Worm (Caenorhabditis elegans) whole organism, L1 larva: Measurements from ENCODE around the gene T01C8.2.

ENCODE experiments used
- C04F5.9 ChIP-seq: sonication (generic microtip); optimal IDR thresholded peaks from 2 replicates; lab custom pipeline; 2016; ENCODE audit warnings: missing genetic modification characterization, missing compliant biosample characterization
- C16A3.4 ChIP-seq: fragments of 150-350 bp; optimal IDR thresholded peaks from 2 replicates; lab custom pipeline; 2014; ENCODE audit warnings: missing biosample characterization, missing genetic modification characterization
- alr-1 ChIP-seq: fragments of 200-800 bp; sonication (Bioruptor generic); optimal IDR thresholded peaks from 2 replicates; lab custom pipeline; 2018; ENCODE audit warnings: borderline replicate concordance, mild to moderate bottlenecking, missing genetic modification characterization, missing compliant biosample characterization
- aly-2 ChIP-seq: fragments of 150-350 bp; optimal IDR thresholded peaks from 2 replicates; lab custom pipeline; 2014; ENCODE audit warnings: missing biosample characterization, missing genetic modification characterization
- ama-1 ChIP-seq: fragments of 150-350 bp; optimal IDR thresholded peaks from 2 replicates; lab custom pipeline; 2014
- blmp-1 ChIP-seq: fragments of 150-350 bp; optimal IDR thresholded peaks from 2 replicates; lab custom pipeline; 2014; ENCODE audit warnings: missing biosample characterization, missing genetic modification characterization
- ceh-63 ChIP-seq: fragments of 200-800 bp; sonication (Bioruptor generic); optimal IDR thresholded peaks from 2 replicates; lab custom pipeline; 2018; ENCODE audit warnings: mild to moderate bottlenecking, missing genetic modification characterization, missing compliant biosample characterization
- ceh-82 ChIP-seq, 3 experiments: fragments of 150-350 bp in 1 of 3; sonication (generic microtip) in 2 of 3; optimal IDR thresholded peaks; 2 replicates each; lab custom pipeline; 2014 to 2017; ENCODE audit warnings: missing biosample characterization in 3 of 3, missing genetic modification characterization in 3 of 3
- ceh-88 ChIP-seq: fragments of 200-800 bp; sonication (Bioruptor generic); IDR thresholded peaks from 2 replicates; pipeline ENCODE4 v1.3.6; 2022; ENCODE audit warnings: missing genetic modification characterization, missing compliant biosample characterization
- ceh-90 ChIP-seq: sonication (generic microtip); optimal IDR thresholded peaks from 2 replicates; lab custom pipeline; 2016; ENCODE audit warnings: missing genetic modification characterization, missing compliant biosample characterization
- ces-1 ChIP-seq: fragments of 150-350 bp; optimal IDR thresholded peaks from 2 replicates; lab custom pipeline; 2014; ENCODE audit warnings: missing biosample characterization, missing genetic modification reagents, missing genetic modification characterization
- dpl-1 ChIP-seq, 3 experiments: fragments of 150-350 bp in 2 of 3; sonication (generic microtip) in 1 of 3; optimal IDR thresholded peaks; 2 replicates each; lab custom pipeline; 2014 to 2017; ENCODE audit warnings: missing biosample characterization in 3 of 3, missing genetic modification characterization in 3 of 3, missing genetic modification reagents in 3 of 3
- dsc-1 ChIP-seq: sonication (generic microtip); optimal IDR thresholded peaks from 2 replicates; lab custom pipeline; 2016; ENCODE audit warnings: mild to moderate bottlenecking, missing genetic modification characterization, missing compliant biosample characterization
- efl-3 ChIP-seq: fragments of 200-800 bp; sonication (Bioruptor generic); optimal IDR thresholded peaks from 2 replicates; lab custom pipeline; 2018; ENCODE audit warnings: mild to moderate bottlenecking, missing genetic modification characterization, missing compliant biosample characterization
- elt-2 ChIP-seq: sonication (generic microtip); optimal IDR thresholded peaks from 2 replicates; lab custom pipeline; 2016; ENCODE audit warnings: missing genetic modification characterization, mild to moderate bottlenecking, inconsistent platforms, missing compliant biosample characterization, missing genetic modification reagents
- fkh-10 ChIP-seq: sonication (generic microtip); optimal IDR thresholded peaks from 2 replicates; lab custom pipeline; 2017; ENCODE audit warnings: missing biosample characterization, missing genetic modification reagents, missing genetic modification characterization
- fkh-8 ChIP-seq: sonication (generic microtip); optimal IDR thresholded peaks from 2 replicates; lab custom pipeline; 2016; ENCODE audit warnings: mild to moderate bottlenecking, missing genetic modification characterization, missing compliant biosample characterization
- hpl-2 ChIP-seq: fragments of 150-350 bp; optimal IDR thresholded peaks from 2 replicates; lab custom pipeline; 2014; ENCODE audit warnings: missing biosample characterization, missing genetic modification reagents, missing genetic modification characterization
- jun-1 ChIP-seq: fragments of 150-350 bp; optimal IDR thresholded peaks from 2 replicates; lab custom pipeline; 2014; ENCODE audit warnings: missing biosample characterization, missing genetic modification reagents, missing genetic modification characterization
- lin-13 ChIP-seq: fragments of 150-350 bp; optimal IDR thresholded peaks from 2 replicates; lab custom pipeline; 2014; ENCODE audit warnings: missing biosample characterization, missing genetic modification reagents, missing genetic modification characterization
- lin-14 ChIP-seq: fragments of 200-800 bp; sonication (Bioruptor generic); optimal IDR thresholded peaks from 2 replicates; lab custom pipeline; 2018; ENCODE audit warnings: mild to moderate bottlenecking, missing genetic modification characterization, moderate library complexity, missing compliant biosample characterization
- lin-15B ChIP-seq: fragments of 150-350 bp; sonication (generic microtip); optimal IDR thresholded peaks from 3 replicates; lab custom pipeline; 2014; ENCODE audit warnings: missing biosample characterization, missing genetic modification characterization
- lin-35 ChIP-seq, 2 experiments: fragments of 150-350 bp; optimal IDR thresholded peaks; 2 replicates each; lab custom pipeline; 2014; ENCODE audit warnings: missing biosample characterization in 2 of 2, missing genetic modification characterization in 2 of 2, missing genetic modification reagents in 2 of 2
- lin-39 ChIP-seq: fragments of 150-350 bp; optimal IDR thresholded peaks from 2 replicates; lab custom pipeline; 2014; ENCODE audit warnings: missing biosample characterization, missing genetic modification reagents, missing genetic modification characterization
- lir-3 ChIP-seq: sonication (generic microtip); optimal IDR thresholded peaks from 2 replicates; lab custom pipeline; 2016; ENCODE audit warnings: mild to moderate bottlenecking, missing genetic modification characterization, moderate library complexity, missing compliant biosample characterization; ENCODE audit not compliant: poor library complexity
- mdl-1 ChIP-seq, 2 experiments: fragments of 150-350 bp; optimal IDR thresholded peaks; 2 replicates each; lab custom pipeline; 2014 to 2017; ENCODE audit warnings: missing biosample characterization in 2 of 2, missing genetic modification characterization in 2 of 2, inconsistent platforms in 1 of 2
- nhr-19 ChIP-seq: fragments of 200-800 bp; sonication (Bioruptor generic); conservative IDR thresholded peaks from 2 replicates; pipeline ENCODE4 v1.3.6; 2022; ENCODE audit warnings: missing genetic modification characterization, missing compliant biosample characterization
- nhr-20 ChIP-seq: sonication (generic microtip); optimal IDR thresholded peaks from 2 replicates; lab custom pipeline; 2016; ENCODE audit warnings: mild to moderate bottlenecking, missing genetic modification characterization, missing compliant biosample characterization
- nhr-28 ChIP-seq: fragments of 150-350 bp; optimal IDR thresholded peaks from 2 replicates; lab custom pipeline; 2014; ENCODE audit warnings: missing biosample characterization, missing genetic modification characterization
- nhr-47 ChIP-seq: sonication (generic microtip); optimal IDR thresholded peaks from 2 replicates; lab custom pipeline; 2016; ENCODE audit warnings: mild to moderate bottlenecking, missing genetic modification characterization, moderate library complexity, missing compliant biosample characterization
- nhr-76 ChIP-seq: sonication (generic microtip); optimal IDR thresholded peaks from 2 replicates; lab custom pipeline; 2017; ENCODE audit warnings: missing biosample characterization, missing genetic modification characterization
- nhr-77 ChIP-seq: fragments of 150-350 bp; optimal IDR thresholded peaks from 2 replicates; lab custom pipeline; 2014; ENCODE audit warnings: missing biosample characterization, missing genetic modification characterization
- nhr-84 ChIP-seq: sonication (generic microtip); optimal IDR thresholded peaks from 2 replicates; lab custom pipeline; 2017; ENCODE audit warnings: missing biosample characterization, missing genetic modification characterization
- nhr-85 ChIP-seq: sonication (generic microtip); peaks from one replicate; lab custom pipeline; 2016; ENCODE audit warnings: missing genetic modification characterization, inconsistent platforms, missing compliant biosample characterization
- pag-3 ChIP-seq: sonication (generic microtip); optimal IDR thresholded peaks from 2 replicates; lab custom pipeline; 2017; ENCODE audit warnings: missing genetic modification characterization, mild to moderate bottlenecking, missing compliant biosample characterization, antibody characterized with exemption, borderline replicate concordance; ENCODE audit not compliant: insufficient read depth
- rnt-1 ChIP-seq: sonication (generic microtip); optimal IDR thresholded peaks from 2 replicates; lab custom pipeline; 2016; ENCODE audit warnings: mild to moderate bottlenecking, missing genetic modification characterization, moderate library complexity, missing compliant biosample characterization
- skn-1 ChIP-seq: fragments of 150-350 bp; optimal IDR thresholded peaks from 2 replicates; lab custom pipeline; 2014; ENCODE audit warnings: missing biosample characterization, missing genetic modification characterization
- sptf-1 ChIP-seq: fragments of 150-350 bp; optimal IDR thresholded peaks from 2 replicates; lab custom pipeline; 2014; ENCODE audit warnings: missing biosample characterization, missing genetic modification characterization
- sup-37 ChIP-seq: fragments of 200-800 bp; sonication (Bioruptor generic); optimal IDR thresholded peaks from 2 replicates; lab custom pipeline; 2018; ENCODE audit warnings: mild to moderate bottlenecking, missing genetic modification characterization, missing compliant biosample characterization
- swsn-7 ChIP-seq: sonication (generic microtip); optimal IDR thresholded peaks from 2 replicates; lab custom pipeline; 2016; ENCODE audit warnings: missing genetic modification characterization, missing compliant biosample characterization
- tbx-2 ChIP-seq: sonication (generic microtip); optimal IDR thresholded peaks from 2 replicates; lab custom pipeline; 2016; ENCODE audit warnings: missing genetic modification characterization, missing compliant biosample characterization
- tlp-1 ChIP-seq: fragments of 150-350 bp; optimal IDR thresholded peaks from 2 replicates; lab custom pipeline; 2014; ENCODE audit warnings: missing biosample characterization, missing genetic modification characterization
- unc-130 ChIP-seq: fragments of 150-350 bp; optimal IDR thresholded peaks from 2 replicates; lab custom pipeline; 2017; ENCODE audit warnings: missing biosample characterization, missing genetic modification characterization, inconsistent platforms
- unc-30 ChIP-seq: sonication (generic microtip); optimal IDR thresholded peaks from 2 replicates; lab custom pipeline; 2017; ENCODE audit warnings: missing biosample characterization, missing genetic modification characterization
- unc-62 ChIP-seq: fragments of 150-350 bp; optimal IDR thresholded peaks from 2 replicates; lab custom pipeline; 2014; ENCODE audit warnings: missing biosample characterization, missing genetic modification reagents, missing genetic modification characterization
- unc-98 ChIP-seq: fragments of 200-800 bp; sonication (Bioruptor generic); IDR thresholded peaks from 2 replicates; pipeline ENCODE4 v1.3.6; 2022; ENCODE audit warnings: missing genetic modification characterization, missing compliant biosample characterization
- xbp-1 ChIP-seq: sonication (generic microtip); optimal IDR thresholded peaks from 2 replicates; lab custom pipeline; 2016; ENCODE audit warnings: missing genetic modification characterization, missing compliant biosample characterization
- zip-4 ChIP-seq: fragments of 200-800 bp; sonication (Bioruptor generic); optimal IDR thresholded peaks from 2 replicates; lab custom pipeline; 2018; ENCODE audit warnings: mild to moderate bottlenecking, missing genetic modification characterization, moderate library complexity, missing compliant biosample characterization
- ztf-11 ChIP-seq, 2 experiments: sonication (generic microtip); optimal IDR thresholded peaks; 2 replicates each; lab custom pipeline; 2016 to 2017; ENCODE audit warnings: missing genetic modification characterization in 2 of 2, missing biosample characterization in 1 of 2, missing compliant biosample characterization in 1 of 2
- ztf-4 ChIP-seq: fragments of 150-350 bp; optimal IDR thresholded peaks from 2 replicates; lab custom pipeline; 2014; ENCODE audit warnings: missing biosample characterization, missing genetic modification characterization

The T01C8.2 gene

ce11 chrX:16796826-16797225, 10.6 kb downstream of the T01C8.2 start (continued):
- TF ChIP-seq pag-3 (no peak), unc-98 (peak; percentile 36; the same call in 1 of the 2 replicates), ztf-11 (tag; optimal IDR thresholded peaks at IDR 0.05; lab: Kevin White, UChicago) (peak in 1 of 2 experiments; percentile 54), ceh-88 (peak; percentile 84), hpl-2 (GFP tag; lab: Kevin White, UChicago) (peak; percentile 80), mdl-1 (tag; optimal IDR thresholded peaks at IDR 0.05; lab: Kevin White, UChicago) (peak; percentile 55 to 99), sup-37 (GFP tag; lab: Kevin White, UChicago) (peak; percentile 25), ceh-82 (tag; optimal IDR thresholded peaks at IDR 0.05; lab: Kevin White, UChicago) (peak; percentile 72 to 86 (median 81)), aly-2 (tag; lab: Kevin White, UChicago) (no peak), tbx-2 (peak; percentile 95), sptf-1 (no peak), lin-14 (GFP tag; lab: Kevin White, UChicago) (peak; percentile 100), nhr-84 (tag; lab: Kevin White, UChicago) (no peak), nhr-77 (tag; lab: Kevin White, UChicago) (peak; percentile 75), nhr-47 (tag; lab: Kevin White, UChicago) (peak; percentile 91), nhr-28 (tag; lab: Kevin White, UChicago) (no peak), tlp-1 (no peak), lin-39 (tag; lab: Kevin White, UChicago) (peak; percentile 50), xbp-1 (tag; lab: Kevin White, UChicago) (peak; percentile 88), blmp-1 (tag; lab: Kevin White, UChicago) (peak; percentile 78), lin-35 (GFP tag; optimal IDR thresholded peaks at IDR 0.05; lab: Kevin White, UChicago) (peak; percentile 70 to 88), unc-30 (no peak), fkh-8 (tag; lab: Kevin White, UChicago) (peak; percentile 98), unc-62 (GFP tag; lab: Kevin White, UChicago) (no peak), C04F5.9 (no peak), unc-130 (tag; lab: Kevin White, UChicago) (peak; percentile 90), lir-3 (tag; lab: Kevin White, UChicago) (peak; percentile 69), ceh-63 (GFP tag; lab: Kevin White, UChicago) (no peak), nhr-76 (tag; lab: Kevin White, UChicago) (no peak), fkh-10 (peak; percentile 98), dpl-1 (GFP tag; optimal IDR thresholded peaks at IDR 0.05; lab: Kevin White, UChicago) (peak; percentile 59 to 65 (median 61)), lin-13 (peak; percentile 89), jun-1 (peak; percentile 81), lin-15B (tag; lab: Kevin White, UChicago) (peak; percentile 23), ceh-90 (tag; lab: Kevin White, UChicago) (no peak)

ce11 chrX:16798621-16799020, 12.4 kb downstream of the T01C8.2 start:
- TF ChIP-seq ama-1 (lab: Kevin White, UChicago) (peak; percentile 28), ces-1 (GFP tag; lab: Kevin White, UChicago) (no peak), lin-35 (GFP tag; optimal IDR thresholded peaks at IDR 0.05; lab: Kevin White, UChicago) (peak in 1 of 2 experiments; percentile 34), C16A3.4 (tag; lab: Kevin White, UChicago) (peak; percentile 2), lin-13 (peak; percentile 13), nhr-76 (tag; lab: Kevin White, UChicago) (no peak), nhr-85 (tag; lab: Kevin White, UChicago) (peak; percentile 78), elt-2 (tag; lab: Kevin White, UChicago) (peak; percentile 62)

- peak; percentile 7 to 59 (median 52) for TF ChIP-seq ceh-82 (tag; optimal IDR thresholded peaks at IDR 0.05; lab: Kevin White, UChicago)
- TF ChIP-seq nhr-20 (tag; lab: Kevin White, UChicago), result peak; percentile 54
- peak; percentile 71 for TF ChIP-seq ama-1 (lab: Kevin White, UChicago)
- peak; percentile 36 for TF ChIP-seq nhr-19
- TF ChIP-seq rnt-1 (tag; lab: Kevin White, UChicago), result peak; percentile 61
- TF ChIP-seq efl-3 (GFP tag; lab: Kevin White, UChicago), result no peak
- TF ChIP-seq skn-1 (tag; lab: Kevin White, UChicago), result peak; percentile 51
- TF ChIP-seq lin-14 (GFP tag; lab: Kevin White, UChicago), result peak; percentile 93
- peak; percentile 31 for TF ChIP-seq dsc-1 (tag; lab: Kevin White, UChicago)
- no peak for TF ChIP-seq ces-1 (GFP tag; lab: Kevin White, UChicago)
- TF ChIP-seq nhr-76 (tag; lab: Kevin White, UChicago), result no peak
- TF ChIP-seq xbp-1 (tag; lab: Kevin White, UChicago), result peak; percentile 3
- no peak for TF ChIP-seq alr-1
- peak; percentile 35 for TF ChIP-seq ztf-4 (tag; lab: Kevin White, UChicago)
- peak; percentile 10 for TF ChIP-seq zip-4 (GFP tag; lab: Kevin White, UChicago)
- peak; percentile 63 for TF ChIP-seq swsn-7
Measured at ce11 chrX:16799065-16799663, 12.9 kb downstream of the T01C8.2 start.
